Worm (Caenorhabditis elegans): ENCODE measurements around the gene ttr-19.

Gene ttr-19

DNA sequence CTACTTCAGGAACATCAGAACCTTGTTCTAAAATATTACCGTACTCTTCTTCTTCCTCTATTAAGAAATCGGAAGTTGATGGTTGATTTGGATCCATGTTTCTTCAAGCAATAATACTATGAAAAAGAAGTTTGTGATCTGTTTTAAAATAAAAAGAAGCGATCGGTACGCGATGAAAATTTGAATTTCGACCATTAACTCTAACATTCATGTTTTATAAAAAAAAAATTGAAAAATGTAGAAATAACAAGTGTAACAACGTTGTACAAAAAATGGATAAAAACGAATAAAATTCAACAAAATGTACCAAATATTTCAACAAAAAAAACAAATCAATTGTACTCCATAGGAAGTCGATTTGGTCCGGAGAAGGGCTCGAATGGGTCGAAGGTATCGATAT, 17.0 kb downstream of the ttr-19 start, which contains the start of gene tftc-3:
tftc-3 (minus strand) TSS at position 101 of the 400 bp plus-strand sequence.
- no peak for TF ChIP-seq ceh-34 (tag; optimal IDR thresholded peaks at IDR 0.05)
- no peak for TF ChIP-seq unc-55 (GFP tag; optimal IDR thresholded peaks at IDR 0.05)
- no peak for TF ChIP-seq Y22D7AL.16 (tag; optimal IDR thresholded peaks at IDR 0.05)
- TF ChIP-seq tbx-7 (tag; optimal IDR thresholded peaks at IDR 0.05): no peak
- no peak for TF ChIP-seq ceh-31 (tag; optimal IDR thresholded peaks at IDR 0.05)
- no peak for TF ChIP-seq rnt-1 (tag; optimal IDR thresholded peaks at IDR 0.05)
- no peak for TF ChIP-seq ceh-9 (tag; optimal IDR thresholded peaks at IDR 0.05)
- TF ChIP-seq ceh-14 (tag; optimal IDR thresholded peaks at IDR 0.05): no peak
- no peak for TF ChIP-seq unc-42 (tag; optimal IDR thresholded peaks at IDR 0.05)
- TF ChIP-seq F13H6.1 (tag; optimal IDR thresholded peaks at IDR 0.05): no peak
- TF ChIP-seq madf-2 (tag; optimal IDR thresholded peaks at IDR 0.05): no peak
- no peak for TF ChIP-seq ceh-30 (tag; optimal IDR thresholded peaks at IDR 0.05)
- no peak for TF ChIP-seq pat-9 (tag; optimal IDR thresholded peaks at IDR 0.05)
- TF ChIP-seq hlh-30 (tag; optimal IDR thresholded peaks at IDR 0.05; ENCODE audit: insufficient read depth): no peak
- TF ChIP-seq sox-4 (tag; optimal IDR thresholded peaks at IDR 0.05): no peak
- no peak for TF ChIP-seq C38D4.7 (GFP tag; optimal IDR thresholded peaks at IDR 0.05)

ce11 chrV:10206502-10206901, 20.7 kb downstream of the ttr-19 start, which contains the start of gene rpc-25:
Gene rpc-25, minus strand, starts transcription at chrV:10206602.
- TF ChIP-seq ceh-30 (tag; optimal IDR thresholded peaks at IDR 0.05) (no peak), fkh-6 (tag; optimal IDR thresholded peaks at IDR 0.05) (no peak), Y22D7AL.16 (tag; optimal IDR thresholded peaks at IDR 0.05) (no peak), ceh-9 (tag; optimal IDR thresholded peaks at IDR 0.05) (no peak), F13H6.1 (tag; optimal IDR thresholded peaks at IDR 0.05) (no peak)

ce11 chrV:10205483-10205882, 21.8 kb downstream of the ttr-19 start, which contains the start of gene ZK856.16:
Gene ZK856.16, minus strand, starts transcription at chrV:10205583.
- TF ChIP-seq elt-4 (tag; optimal IDR thresholded peaks at IDR 0.05) (no peak), C38D4.7 (GFP tag; optimal IDR thresholded peaks at IDR 0.05) (no peak), ets-4 (tag; optimal IDR thresholded peaks at IDR 0.05) (no peak), ceh-34 (tag; optimal IDR thresholded peaks at IDR 0.05) (no peak), unc-42 (tag; optimal IDR thresholded peaks at IDR 0.05) (no peak), fkh-6 (tag; optimal IDR thresholded peaks at IDR 0.05) (no peak), C08G9.2 (tag; optimal IDR thresholded peaks at IDR 0.05) (no peak), madf-2 (tag; optimal IDR thresholded peaks at IDR 0.05) (no peak), mec-3 (tag; optimal IDR thresholded peaks at IDR 0.05; ENCODE audit: borderline replicate concordance) (no peak), syd-9 (tag; optimal IDR thresholded peaks at IDR 0.05) (no peak), ceh-14 (tag; optimal IDR thresholded peaks at IDR 0.05) (no peak), ceh-30 (tag; optimal IDR thresholded peaks at IDR 0.05) (no peak), pha-2 (tag; optimal IDR thresholded peaks at IDR 0.05) (no peak), eyg-1 (tag; optimal IDR thresholded peaks at IDR 0.05) (no peak), gmeb-2 (tag; optimal IDR thresholded peaks at IDR 0.05) (no peak), ceh-22 (tag; optimal IDR thresholded peaks at IDR 0.05) (no peak), hlh-8 (tag; optimal IDR thresholded peaks at IDR 0.05) (no peak)

DNA sequence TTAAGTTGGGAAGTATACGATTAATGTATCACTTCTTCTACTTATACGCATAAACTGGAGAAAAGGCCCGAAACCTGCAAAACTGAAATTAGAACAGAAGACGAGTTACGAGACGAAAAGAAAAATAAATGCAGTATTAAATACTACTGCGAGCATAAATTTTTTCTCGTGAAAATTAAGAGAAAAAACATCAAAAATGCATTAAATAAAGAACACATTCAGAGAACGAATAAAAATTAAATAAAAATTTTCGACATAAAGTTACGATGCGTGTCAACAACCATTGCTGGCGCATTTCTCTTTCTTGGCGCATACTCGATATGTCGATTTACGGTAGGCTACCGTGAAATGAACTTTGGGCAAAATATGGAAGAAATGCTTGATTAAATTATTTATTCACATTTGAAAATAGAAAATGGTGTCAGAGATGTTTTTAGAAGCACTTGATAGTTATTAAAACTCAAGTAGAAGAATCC, 22.3 kb downstream of the ttr-19 start, which contains the start of the genes ZK856.19 and ZK856.11:
ZK856.19 (minus strand) TSS at position 51 of the 476 bp plus-strand sequence.
ZK856.11 (minus strand) TSS at position 76 of the 476 bp plus-strand sequence.
- TF ChIP-seq ceh-6 (GFP tag; optimal IDR thresholded peaks at IDR 0.05): no peak
- no peak for TF ChIP-seq dve-1 (tag; optimal IDR thresholded peaks at IDR 0.05)
- no peak for TF ChIP-seq C38D4.7 (GFP tag; optimal IDR thresholded peaks at IDR 0.05)
- TF ChIP-seq unc-42 (tag; optimal IDR thresholded peaks at IDR 0.05): peak; percentile 20
- no peak for TF ChIP-seq tbx-7 (tag; optimal IDR thresholded peaks at IDR 0.05)
- no peak for TF ChIP-seq zip-5 (tag; optimal IDR thresholded peaks at IDR 0.05)
- TF ChIP-seq nfya-1 (tag; optimal IDR thresholded peaks at IDR 0.05): peak; percentile 21

ce11 chrV:10203435-10204009, 23.7 kb downstream of the ttr-19 start, which contains the start of gene chpf-1:
Gene chpf-1, minus strand, starts transcription at chrV:10203485.
- no peak for TF ChIP-seq ceh-18 (tag; optimal IDR thresholded peaks at IDR 0.05)
- peak; percentile 41 for TF ChIP-seq elt-2 (tag; optimal IDR thresholded peaks at IDR 0.05)

Data from whole organism, late embryonic.